Worm (Caenorhabditis elegans) whole organism, early embryonic: Measurements from ENCODE around the gene Y53F4B.26.

Source experiments
- B0310.2 ChIP-seq: sonication (generic microtip); optimal IDR thresholded peaks from 2 replicates; lab custom pipeline; 2016; ENCODE audit warnings: mild to moderate bottlenecking, missing genetic modification characterization, missing compliant biosample characterization
- F13C5.2 ChIP-seq: sonication (generic microtip); optimal IDR thresholded peaks from 2 replicates; lab custom pipeline; 2017; ENCODE audit warnings: mild to moderate bottlenecking, missing genetic modification characterization, inconsistent platforms, missing compliant biosample characterization
- aly-1 ChIP-seq: sonication (generic microtip); optimal IDR thresholded peaks from 2 replicates; lab custom pipeline; 2016; ENCODE audit warnings: missing genetic modification characterization, missing compliant biosample characterization
- ama-1 ChIP-seq: fragments of 150-350 bp; optimal IDR thresholded peaks from 2 replicates; lab custom pipeline; 2014
- ceh-36 ChIP-seq: sonication (generic microtip); optimal IDR thresholded peaks from 2 replicates; lab custom pipeline; 2016; ENCODE audit warnings: missing genetic modification characterization, inconsistent platforms, missing compliant biosample characterization
- tbx-37 ChIP-seq: fragments of 200-800 bp; sonication (Bioruptor generic); conservative IDR thresholded peaks from 2 replicates; pipeline ENCODE4 v1.3.6; 2022; ENCODE audit warnings: missing genetic modification reagents, missing genetic modification characterization, missing compliant biosample characterization

DNA sequence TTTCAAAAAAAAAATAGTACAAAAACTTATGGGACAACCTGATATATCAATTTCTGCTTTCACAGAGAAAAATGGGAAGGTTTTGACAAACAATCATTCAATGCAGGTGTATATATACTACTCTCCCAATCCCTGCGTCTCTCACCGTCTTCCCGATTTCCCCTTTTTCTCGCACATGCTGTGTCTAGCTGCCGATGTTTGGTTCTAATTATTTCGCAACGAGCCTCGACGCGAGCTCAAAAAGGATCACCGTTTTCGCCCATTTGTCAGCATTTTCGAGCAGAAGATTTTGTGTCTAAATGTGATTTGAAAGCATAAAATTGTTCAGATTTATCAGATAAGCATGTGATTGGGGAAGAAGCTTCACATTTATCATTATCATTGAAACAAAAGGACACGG, 32.4 kb upstream of the Y53F4B.26 start:
- no peak for TF ChIP-seq aly-1
- TF ChIP-seq B0310.2, result no peak
- TF ChIP-seq F13C5.2, result no peak
- no peak for TF ChIP-seq ama-1
- TF ChIP-seq ceh-36, result no peak
- TF ChIP-seq tbx-37 (GFP tag; lab: Robert Waterston, UW), result no peak
